Worm (Caenorhabditis elegans) whole organism, L2 larva: ENCODE results near the gene vdac-1.

Experiments
- C34F6.9 ChIP-seq: fragments of 150-350 bp; optimal IDR thresholded peaks from 2 replicates; lab custom pipeline; 2014; ENCODE audit warnings: missing biosample characterization, missing genetic modification characterization
- F13H6.1 ChIP-seq: sonication (generic microtip); optimal IDR thresholded peaks from 2 replicates; lab custom pipeline; 2016; ENCODE audit warnings: missing genetic modification characterization, missing compliant biosample characterization
- R02D3.7 ChIP-seq: fragments of 150-350 bp; optimal IDR thresholded peaks from 2 replicates; lab custom pipeline; 2014; ENCODE audit warnings: missing biosample characterization, missing genetic modification characterization
- Y55F3AM.14 ChIP-seq: fragments of 200-800 bp; sonication (Bioruptor generic); optimal IDR thresholded peaks from 2 replicates; lab custom pipeline; 2018; ENCODE audit warnings: mild to moderate bottlenecking, missing genetic modification characterization, missing compliant biosample characterization
- ZK546.5 ChIP-seq: sonication (generic microtip); optimal IDR thresholded peaks from 2 replicates; lab custom pipeline; 2017; ENCODE audit warnings: missing biosample characterization, missing genetic modification characterization
- alr-1 ChIP-seq: fragments of 150-350 bp; optimal IDR thresholded peaks from 2 replicates; lab custom pipeline; 2014; ENCODE audit warnings: missing biosample characterization, missing genetic modification characterization
- aly-2 ChIP-seq: fragments of 150-350 bp; optimal IDR thresholded peaks from 2 replicates; lab custom pipeline; 2014; ENCODE audit warnings: missing biosample characterization, missing genetic modification characterization
- ama-1 ChIP-seq: fragments of 150-350 bp; optimal IDR thresholded peaks from 2 replicates; lab custom pipeline; 2018; ENCODE audit warnings: inconsistent platforms
- blmp-1 ChIP-seq: sonication (generic microtip); optimal IDR thresholded peaks from 2 replicates; lab custom pipeline; 2017; ENCODE audit warnings: missing genetic modification characterization, mild to moderate bottlenecking, missing compliant biosample characterization, antibody characterized with exemption, moderate library complexity; ENCODE audit not compliant: insufficient read depth
- ceh-16 ChIP-seq: fragments of 150-350 bp; optimal IDR thresholded peaks from 2 replicates; lab custom pipeline; 2014; ENCODE audit warnings: missing biosample characterization, missing genetic modification characterization
- ceh-82 ChIP-seq: fragments of 150-350 bp; optimal IDR thresholded peaks from 2 replicates; lab custom pipeline; 2014; ENCODE audit warnings: missing biosample characterization, missing genetic modification characterization
- crh-2 ChIP-seq: sonication (generic microtip); optimal IDR thresholded peaks from 2 replicates; lab custom pipeline; 2017; ENCODE audit warnings: missing biosample characterization, missing genetic modification characterization
- dmd-4 ChIP-seq: sonication (generic microtip); optimal IDR thresholded peaks from 2 replicates; lab custom pipeline; 2017; ENCODE audit warnings: missing biosample characterization, missing genetic modification characterization
- elt-1 ChIP-seq: fragments of 150-350 bp; optimal IDR thresholded peaks from 2 replicates; lab custom pipeline; 2014; ENCODE audit warnings: missing biosample characterization, missing genetic modification characterization
- elt-3 ChIP-seq: sonication (generic microtip); optimal IDR thresholded peaks from 2 replicates; lab custom pipeline; 2017; ENCODE audit warnings: missing biosample characterization, missing genetic modification characterization
- fos-1 ChIP-seq: fragments of 150-350 bp; optimal IDR thresholded peaks from 2 replicates; lab custom pipeline; 2014; ENCODE audit warnings: missing biosample characterization, missing genetic modification characterization
- gmeb-1 ChIP-seq: fragments of 150-350 bp; optimal IDR thresholded peaks from 2 replicates; lab custom pipeline; 2014; ENCODE audit warnings: missing biosample characterization, missing genetic modification characterization
- lin-11 ChIP-seq: fragments of 150-350 bp; sonication (generic microtip); optimal IDR thresholded peaks from 2 replicates; lab custom pipeline; 2014; ENCODE audit warnings: missing biosample characterization, missing genetic modification characterization, inconsistent platforms, mixed read lengths
- lin-13 ChIP-seq: fragments of 150-350 bp; optimal IDR thresholded peaks from 2 replicates; lab custom pipeline; 2014; ENCODE audit warnings: missing biosample characterization, missing genetic modification reagents, missing genetic modification characterization
- lin-39 ChIP-seq: fragments of 150-350 bp; optimal IDR thresholded peaks from 2 replicates; lab custom pipeline; 2014; ENCODE audit warnings: missing biosample characterization, missing genetic modification reagents, missing genetic modification characterization
- lsy-2 ChIP-seq, 2 experiments: fragments of 150-350 bp in 1 of 2; sonication (generic microtip) in 1 of 2; optimal IDR thresholded peaks; 2 replicates each; lab custom pipeline; 2014 to 2017; ENCODE audit warnings: missing biosample characterization in 2 of 2, missing genetic modification characterization in 2 of 2
- mab-5 ChIP-seq: fragments of 150-350 bp; optimal IDR thresholded peaks from 2 replicates; lab custom pipeline; 2014; ENCODE audit warnings: missing biosample characterization, missing genetic modification characterization
- mdl-1 ChIP-seq, 2 experiments: fragments of 150-350 bp in 1 of 2; sonication (generic microtip) in 1 of 2; optimal IDR thresholded peaks; 2 replicates each; lab custom pipeline; 2017; ENCODE audit warnings: missing biosample characterization in 2 of 2, missing genetic modification characterization in 2 of 2
- nhr-10 ChIP-seq: sonication (generic microtip); optimal IDR thresholded peaks from 2 replicates; lab custom pipeline; 2017; ENCODE audit warnings: missing biosample characterization, missing genetic modification characterization
- nhr-12 ChIP-seq: fragments of 150-350 bp; optimal IDR thresholded peaks from 2 replicates; lab custom pipeline; 2014; ENCODE audit warnings: missing biosample characterization, missing genetic modification characterization
- nhr-129 ChIP-seq: fragments of 150-350 bp; optimal IDR thresholded peaks from 2 replicates; lab custom pipeline; 2014; ENCODE audit warnings: missing biosample characterization, missing genetic modification characterization
- nhr-21 ChIP-seq: fragments of 150-350 bp; optimal IDR thresholded peaks from 2 replicates; lab custom pipeline; 2014; ENCODE audit warnings: missing biosample characterization, missing genetic modification characterization
- nhr-237 ChIP-seq: fragments of 150-350 bp; optimal IDR thresholded peaks from 2 replicates; lab custom pipeline; 2014; ENCODE audit warnings: missing biosample characterization, missing genetic modification characterization
- nhr-25 ChIP-seq: fragments of 150-350 bp; sonication (generic microtip); optimal IDR thresholded peaks from 3 replicates; lab custom pipeline; 2014; ENCODE audit warnings: missing biosample characterization, missing genetic modification characterization
- nhr-6 ChIP-seq: fragments of 150-350 bp; optimal IDR thresholded peaks from 2 replicates; lab custom pipeline; 2014; ENCODE audit warnings: missing biosample characterization, missing genetic modification characterization
- nhr-77 ChIP-seq: fragments of 150-350 bp; optimal IDR thresholded peaks from 2 replicates; lab custom pipeline; 2014; ENCODE audit warnings: missing biosample characterization, missing genetic modification characterization
- peb-1 ChIP-seq: fragments of 150-350 bp; optimal IDR thresholded peaks from 2 replicates; lab custom pipeline; 2014; ENCODE audit warnings: missing biosample characterization, missing genetic modification characterization
- sem-4 ChIP-seq: fragments of 150-350 bp; optimal IDR thresholded peaks from 2 replicates; lab custom pipeline; 2014; ENCODE audit warnings: missing biosample characterization, missing genetic modification reagents, missing genetic modification characterization
- skn-1 ChIP-seq: sonication (generic microtip); optimal IDR thresholded peaks from 2 replicates; lab custom pipeline; 2017; ENCODE audit warnings: missing biosample characterization, missing genetic modification characterization
- sma-3 ChIP-seq: sonication (generic microtip); optimal IDR thresholded peaks from 2 replicates; lab custom pipeline; 2016; ENCODE audit warnings: missing genetic modification reagents, missing genetic modification characterization, missing compliant biosample characterization
- sma-9 ChIP-seq, 2 experiments: fragments of 150-350 bp in 1 of 2; sonication (generic microtip) in 1 of 2; optimal IDR thresholded peaks; 2 replicates each; lab custom pipeline; 2014 to 2016; ENCODE audit warnings: missing genetic modification characterization in 2 of 2, mild to moderate bottlenecking in 1 of 2, missing biosample characterization in 1 of 2, missing compliant biosample characterization in 1 of 2, missing genetic modification reagents in 1 of 2, moderate library complexity in 1 of 2
- snpc-4 ChIP-seq: fragments of 150-350 bp; optimal IDR thresholded peaks from 2 replicates; lab custom pipeline; 2014; ENCODE audit warnings: missing biosample characterization, missing genetic modification characterization
- unc-39 ChIP-seq: fragments of 150-350 bp; optimal IDR thresholded peaks from 2 replicates; lab custom pipeline; 2014; ENCODE audit warnings: missing biosample characterization, missing genetic modification characterization
- unc-55 ChIP-seq: fragments of 150-350 bp; sonication (generic microtip); optimal IDR thresholded peaks from 3 replicates; lab custom pipeline; 2014; ENCODE audit warnings: missing biosample characterization, missing genetic modification reagents, missing genetic modification characterization
- unc-62 ChIP-seq: fragments of 150-350 bp; optimal IDR thresholded peaks from 2 replicates; lab custom pipeline; 2014; ENCODE audit warnings: missing biosample characterization, missing genetic modification reagents, missing genetic modification characterization
- zag-1 ChIP-seq: fragments of 150-350 bp; optimal IDR thresholded peaks from 2 replicates; lab custom pipeline; 2014; ENCODE audit warnings: missing biosample characterization, missing genetic modification characterization
- ztf-1 ChIP-seq: fragments of 200-800 bp; sonication (Bioruptor generic); conservative IDR thresholded peaks from 2 replicates; pipeline ENCODE4 v1.3.6; 2022; ENCODE audit warnings: missing genetic modification characterization, missing compliant biosample characterization
- ztf-11 ChIP-seq: sonication (generic microtip); optimal IDR thresholded peaks from 2 replicates; lab custom pipeline; 2017; ENCODE audit warnings: missing biosample characterization, missing genetic modification characterization
- ztf-4 ChIP-seq: fragments of 150-350 bp; optimal IDR thresholded peaks from 2 replicates; lab custom pipeline; 2014; ENCODE audit warnings: missing biosample characterization, missing genetic modification characterization

The vdac-1 gene

ce11 chrIV:7497205-7497604 lies 10.5 kb downstream of the vdac-1 start:
- TF ChIP-seq sma-9 (GFP tag; optimal IDR thresholded peaks at IDR 0.05; lab: Kevin White, UChicago), result peak; percentile 43
- TF ChIP-seq sma-9 (tag; optimal IDR thresholded peaks at IDR 0.05; lab: Kevin White, UChicago), result no peak
- no peak for TF ChIP-seq elt-1 (tag; lab: Kevin White, UChicago)
- no peak for TF ChIP-seq F13H6.1
- peak; percentile 39 for TF ChIP-seq fos-1 (tag; lab: Kevin White, UChicago)
- TF ChIP-seq ztf-1 (GFP tag; lab: Robert Waterston, UW), result no peak
- TF ChIP-seq ztf-11 (tag; lab: Kevin White, UChicago), result no peak

DNA sequence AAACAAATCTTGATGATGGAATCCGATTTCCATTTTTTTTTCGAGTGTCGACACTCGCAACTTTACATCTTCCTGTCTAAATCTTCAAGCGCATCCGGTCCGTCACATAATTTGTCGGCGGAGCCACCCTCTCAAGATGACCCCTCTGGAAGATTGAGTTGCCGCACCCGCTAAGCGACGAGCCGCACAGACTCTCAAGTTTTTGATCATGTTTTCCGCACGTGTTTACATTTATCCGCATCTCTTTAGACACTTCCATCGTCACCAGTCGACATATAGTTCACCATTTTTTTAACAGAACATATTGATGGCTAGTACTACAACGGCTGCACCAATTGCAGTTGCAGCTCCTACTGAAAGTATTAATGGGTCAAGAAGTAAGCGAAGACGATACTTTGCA lies 16.2 kb downstream of the vdac-1 start, which contains the start of gene F55G1.1:
Gene F55G1.1 (plus strand): TSS at position 301 of the 400 bp plus-strand sequence.
- TF ChIP-seq gmeb-1 (tag; lab: Kevin White, UChicago), result no peak
- no peak for TF ChIP-seq dmd-4 (tag; lab: Kevin White, UChicago)
- TF ChIP-seq R02D3.7 (tag; lab: Kevin White, UChicago), result no peak
- no peak for TF ChIP-seq snpc-4 (tag; lab: Kevin White, UChicago)
- TF ChIP-seq ztf-11 (tag; lab: Kevin White, UChicago), result no peak
- no peak for TF ChIP-seq lin-13 (GFP tag; lab: Kevin White, UChicago)

- TF ChIP-seq ceh-82 (no peak), nhr-10 (tag; lab: Kevin White, UChicago) (no peak), sem-4 (tag; lab: Kevin White, UChicago) (no peak), nhr-12 (tag; lab: Kevin White, UChicago) (no peak), nhr-21 (no peak)
Measured at ce11 chrIV:7488457-7488783, 19.3 kb downstream of the vdac-1 start.

DNA sequence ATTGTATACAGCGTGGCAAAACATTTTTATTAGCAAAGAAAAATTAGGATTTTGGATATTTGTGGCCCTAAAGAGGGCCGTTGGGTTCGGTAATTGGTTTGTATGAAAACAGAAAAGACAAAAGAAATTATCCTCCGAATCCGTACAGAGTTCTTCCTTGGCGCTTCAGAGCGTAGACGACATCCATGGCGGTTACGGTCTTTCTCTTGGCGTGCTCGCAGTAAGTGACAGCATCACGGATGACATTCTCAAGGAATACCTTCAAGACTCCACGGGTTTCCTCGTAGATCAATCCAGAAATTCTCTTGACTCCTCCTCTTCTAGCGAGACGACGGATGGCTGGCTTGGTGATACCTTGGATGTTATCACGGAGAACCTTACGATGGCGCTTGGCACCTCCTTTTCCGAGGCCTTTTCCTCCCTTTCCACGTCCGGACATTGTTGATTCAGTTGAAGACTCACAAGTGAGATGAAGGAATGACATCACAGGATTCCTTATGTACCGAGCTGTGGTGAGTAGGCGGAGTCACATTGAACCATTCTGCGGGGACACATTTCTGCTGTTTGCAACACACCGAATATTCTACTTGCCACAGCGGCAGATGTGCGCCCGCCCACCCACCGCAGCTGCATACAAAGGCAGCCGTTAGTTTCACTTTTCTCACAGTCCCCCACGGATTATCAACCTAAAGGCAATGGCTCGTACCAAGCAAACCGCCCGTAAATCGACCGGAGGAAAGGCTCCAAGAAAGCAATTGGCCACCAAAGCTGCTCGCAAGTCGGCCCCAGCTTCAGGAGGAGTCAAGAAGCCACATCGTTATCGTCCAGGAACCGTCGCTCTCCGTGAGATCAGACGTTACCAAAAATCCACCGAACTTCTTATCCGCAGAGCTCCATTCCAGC lies 19.9 kb downstream of the vdac-1 start, which contains the start of the genes his-60 and his-59:
Gene his-60 (minus strand): TSS at position 439 of the 903 bp plus-strand sequence.
Gene his-59 (plus strand): TSS at position 696 of the 903 bp plus-strand sequence.
- TF ChIP-seq ztf-11 (tag; lab: Kevin White, UChicago) (no peak), zag-1 (tag; lab: Kevin White, UChicago) (no peak), nhr-237 (tag; lab: Kevin White, UChicago) (no peak), lin-39 (tag; lab: Kevin White, UChicago) (no peak), elt-3 (tag; lab: Kevin White, UChicago) (no peak), dmd-4 (tag; lab: Kevin White, UChicago) (no peak), unc-39 (no peak), nhr-10 (tag; lab: Kevin White, UChicago) (no peak), sma-9 (GFP tag; optimal IDR thresholded peaks at IDR 0.05; lab: Kevin White, UChicago) (peak; percentile 63), sma-9 (tag; optimal IDR thresholded peaks at IDR 0.05; lab: Kevin White, UChicago) (no peak), lin-11 (no peak), lsy-2 (tag; optimal IDR thresholded peaks at IDR 0.05; lab: Kevin White, UChicago) (no peak), unc-62 (GFP tag; lab: Kevin White, UChicago) (no peak), lin-13 (GFP tag; lab: Kevin White, UChicago) (peak; percentile 29), nhr-6 (no peak), ztf-1 (GFP tag; lab: Robert Waterston, UW) (no peak), ZK546.5 (no peak), ceh-16 (tag; lab: Kevin White, UChicago) (peak; percentile 96), ztf-4 (tag; lab: Kevin White, UChicago) (no peak), blmp-1 (tag; lab: Kevin White, UChicago) (no peak), gmeb-1 (tag; lab: Kevin White, UChicago) (no peak), nhr-12 (tag; lab: Kevin White, UChicago) (no peak), sma-3 (GFP tag; lab: Kevin White, UChicago) (peak; percentile 12), aly-2 (no peak), alr-1 (tag; lab: Kevin White, UChicago) (no peak), F13H6.1 (no peak), ama-1 (no peak), nhr-77 (tag; lab: Kevin White, UChicago) (no peak), Y55F3AM.14 (GFP tag; lab: Kevin White, UChicago) (no peak), mab-5 (peak; percentile 58), nhr-21 (no peak), elt-1 (tag; lab: Kevin White, UChicago) (no peak), sem-4 (tag; lab: Kevin White, UChicago) (peak; percentile 11), mdl-1 (tag; optimal IDR thresholded peaks at IDR 0.05; lab: Kevin White, UChicago) (no peak), C34F6.9 (tag; lab: Kevin White, UChicago) (no peak), unc-55 (no peak), ceh-82 (no peak), snpc-4 (tag; lab: Kevin White, UChicago) (no peak), skn-1 (tag; lab: Kevin White, UChicago) (no peak), nhr-129 (tag; lab: Kevin White, UChicago) (no peak), peb-1 (no peak), nhr-25 (no peak), crh-2 (tag; lab: Kevin White, UChicago) (peak; percentile 19), R02D3.7 (tag; lab: Kevin White, UChicago) (no peak)
